Worm (Caenorhabditis elegans): ENCODE data around the gene Y80D3A.8.

Y80D3A.8 gene

DNA sequence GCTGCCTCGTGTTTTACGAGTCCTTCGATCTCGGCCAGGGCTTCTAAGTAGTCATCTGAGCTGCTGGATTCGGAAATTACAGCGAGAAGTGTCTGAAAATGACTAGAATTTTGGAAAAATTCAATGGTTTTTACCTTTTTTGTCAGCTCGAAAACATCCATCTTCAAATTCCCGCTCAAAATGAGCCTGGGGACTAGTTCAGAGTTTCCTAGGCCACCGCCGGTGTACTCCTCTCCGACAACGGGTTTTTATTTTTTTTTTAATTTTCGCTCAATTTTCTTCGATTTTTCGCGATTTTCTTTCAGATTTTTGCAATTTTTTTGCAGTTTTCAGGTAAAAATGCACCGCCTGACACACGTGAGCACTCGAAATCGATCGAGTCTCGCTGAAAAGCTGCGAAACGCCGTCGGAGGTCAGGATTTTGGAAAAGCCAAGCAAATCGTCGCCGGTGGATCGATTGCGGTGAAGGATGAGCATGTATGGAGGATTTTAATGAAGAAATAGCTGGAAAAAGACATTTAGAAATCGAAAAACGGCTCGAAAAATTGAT is 40.6 kb downstream of the Y80D3A.8 start, which contains the start of the genes mrps-35 and sws-1 (continued):
- TF ChIP-seq nfya-1 (tag; optimal IDR thresholded peaks at IDR 0.05; ENCODE audit: insufficient read depth) (peak; percentile 63), fos-1 (tag; optimal IDR thresholded peaks at IDR 0.05) (no peak), egl-5 (tag; optimal IDR thresholded peaks at IDR 0.05) (no peak), hmg-11 (tag; optimal IDR thresholded peaks at IDR 0.05) (peak; percentile 20), R02D3.7 (tag; optimal IDR thresholded peaks at IDR 0.05) (no peak), lsy-12 (tag; optimal IDR thresholded peaks at IDR 0.05) (peak; percentile 69), nhr-28 (tag; optimal IDR thresholded peaks at IDR 0.05) (no peak)

DNA sequence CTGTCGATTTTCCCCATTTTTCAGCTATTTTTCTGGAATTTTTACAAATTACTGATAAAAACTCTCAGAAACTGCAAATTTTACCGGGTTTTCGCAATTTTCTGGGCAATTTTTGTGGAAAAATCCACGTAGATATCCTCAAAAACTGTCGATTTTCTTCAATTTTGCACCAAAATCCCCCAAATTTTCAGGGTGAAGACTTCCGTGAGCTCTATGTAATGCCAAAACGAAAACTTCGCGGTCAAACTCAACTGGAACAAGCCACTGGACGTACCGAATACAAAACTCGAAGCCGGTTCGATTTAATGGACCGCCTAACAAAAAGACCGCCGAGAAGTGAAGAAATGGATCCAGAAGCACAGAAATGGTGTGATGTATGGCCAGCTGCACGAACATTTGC is 41.3 kb downstream of the Y80D3A.8 start:
- TF ChIP-seq ztf-4 (tag; optimal IDR thresholded peaks at IDR 0.05) (no peak), nhr-237 (tag; optimal IDR thresholded peaks at IDR 0.05) (no peak), nhr-11 (tag; optimal IDR thresholded peaks at IDR 0.05) (no peak)

DNA sequence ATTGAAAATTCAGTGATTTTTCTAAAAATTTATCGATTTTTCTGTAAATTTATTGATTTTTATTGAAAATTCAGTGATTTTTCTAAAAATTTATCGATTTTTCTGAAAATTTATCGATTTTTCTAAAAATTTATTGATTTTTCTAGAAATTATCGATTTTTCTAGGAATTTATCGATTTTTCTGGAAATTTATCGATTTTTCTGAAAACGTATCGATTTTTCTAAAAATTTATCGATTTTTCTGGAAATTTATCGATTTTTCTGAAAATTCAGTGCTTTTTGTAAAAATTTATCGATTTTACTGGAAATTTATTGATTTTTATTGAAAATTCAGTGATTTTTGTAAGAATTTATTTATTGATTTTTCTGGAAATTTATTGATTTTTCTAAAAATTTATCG is 44.2 kb downstream of the Y80D3A.8 start:
- peak; percentile 83 for TF ChIP-seq ceh-28 (tag; optimal IDR thresholded peaks at IDR 0.05)

DNA sequence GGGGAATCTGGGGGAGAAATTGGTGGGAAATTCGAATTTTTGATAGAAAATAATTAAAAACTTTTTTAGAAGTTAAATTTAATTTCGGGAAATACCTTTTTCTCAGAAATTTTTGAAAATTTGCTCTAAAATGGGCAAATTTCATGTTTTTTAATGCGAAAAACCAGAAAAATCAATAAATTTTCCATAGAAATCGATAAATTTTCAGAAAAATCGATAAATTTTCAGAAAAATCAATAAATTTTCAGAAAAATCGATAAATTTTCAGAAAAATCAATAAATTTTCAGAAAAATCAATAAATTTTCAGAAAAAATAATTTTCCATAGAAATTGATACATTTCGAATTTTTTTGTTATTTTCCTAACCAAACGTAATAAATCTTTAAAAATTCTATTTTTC is 45.7 kb downstream of the Y80D3A.8 start:
- TF ChIP-seq nhr-76 (tag; optimal IDR thresholded peaks at IDR 0.05) = no peak
- TF ChIP-seq mml-1 (tag; optimal IDR thresholded peaks at IDR 0.05) = no peak
- peak; percentile 90 for TF ChIP-seq ceh-28 (tag; optimal IDR thresholded peaks at IDR 0.05)
- no peak for TF ChIP-seq tbx-2 (tag; optimal IDR thresholded peaks at IDR 0.05)
- no peak for TF ChIP-seq jun-1 (tag; optimal IDR thresholded peaks at IDR 0.05)
- TF ChIP-seq ceh-16 (tag; optimal IDR thresholded peaks at IDR 0.05) = no peak
- TF ChIP-seq sea-2 (GFP tag; optimal IDR thresholded peaks at IDR 0.05) = no peak

DNA sequence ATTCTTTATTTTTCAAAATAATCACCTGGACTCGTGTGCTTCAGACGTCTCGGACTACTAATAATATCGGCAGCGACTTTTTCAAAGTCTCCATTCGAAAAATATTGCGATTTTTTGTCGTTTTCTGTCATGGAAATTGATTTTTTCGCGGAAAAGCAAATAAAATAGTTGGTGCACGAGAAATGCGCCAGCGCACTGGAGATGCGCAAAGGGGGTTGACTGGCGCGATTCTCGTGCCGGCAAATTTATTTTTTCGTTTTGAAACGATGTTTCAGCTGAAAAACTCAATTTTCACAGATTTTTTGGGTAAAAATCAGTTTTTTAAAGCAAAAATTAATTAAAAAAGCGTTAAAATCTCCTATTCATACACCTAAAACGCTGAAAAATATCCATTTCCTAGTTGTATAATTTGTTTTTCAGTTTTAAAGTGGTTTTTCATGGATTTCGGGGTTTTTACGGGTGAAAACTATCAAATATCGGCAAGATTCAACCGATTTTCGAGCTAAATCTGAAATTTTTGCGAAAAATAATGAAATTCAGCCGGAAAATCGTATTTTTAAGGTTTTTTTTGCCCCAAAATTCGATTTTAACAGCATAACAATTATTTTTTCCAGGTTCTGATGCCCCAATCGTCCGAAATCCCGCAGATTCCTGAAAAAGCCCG is 49.9 kb downstream of the Y80D3A.8 start, which contains the start of the genes reps-1 and Y39B6A.37:
Gene reps-1 (minus strand): TSS at position 263 of the 664 bp plus-strand sequence.
Gene Y39B6A.37 (plus strand): TSS at position 614 of the 664 bp plus-strand sequence.
- TF ChIP-seq elt-3 (tag; optimal IDR thresholded peaks at IDR 0.05) (no peak), ama-1 (optimal IDR thresholded peaks at IDR 0.05) (no peak), skn-1 (tag; optimal IDR thresholded peaks at IDR 0.05) (no peak), eor-1 (tag; optimal IDR thresholded peaks at IDR 0.05) (no peak), elt-1 (tag; optimal IDR thresholded peaks at IDR 0.05) (no peak), pqm-1 (tag; optimal IDR thresholded peaks at IDR 0.05) (no peak), ceh-82 (tag; optimal IDR thresholded peaks at IDR 0.05) (no peak), ceh-9 (tag; optimal IDR thresholded peaks at IDR 0.05) (no peak), daf-12 (tag; optimal IDR thresholded peaks at IDR 0.05) (no peak), aly-2 (tag; optimal IDR thresholded peaks at IDR 0.05) (no peak), nhr-43 (tag; optimal IDR thresholded peaks at IDR 0.05; ENCODE audit: poor library complexity, severe bottlenecking) (peak; percentile 38), mml-1 (tag; optimal IDR thresholded peaks at IDR 0.05) (no peak), jun-1 (tag; optimal IDR thresholded peaks at IDR 0.05) (peak; percentile 10), snpc-4 (tag; optimal IDR thresholded peaks at IDR 0.05) (no peak), tbx-2 (tag; optimal IDR thresholded peaks at IDR 0.05) (peak; percentile 35), egl-27 (tag; optimal IDR thresholded peaks at IDR 0.05) (no peak), nfya-1 (tag; optimal IDR thresholded peaks at IDR 0.05; ENCODE audit: insufficient read depth) (peak; percentile 58), R02D3.7 (tag; optimal IDR thresholded peaks at IDR 0.05) (peak; percentile 51), fkh-10 (GFP tag; optimal IDR thresholded peaks at IDR 0.05) (peak; percentile 2), fkh-2 (tag; optimal IDR thresholded peaks at IDR 0.05) (no peak), unc-62 (GFP tag; optimal IDR thresholded peaks at IDR 0.05) (no peak), ceh-16 (tag; optimal IDR thresholded peaks at IDR 0.05) (no peak), nhr-23 (tag; optimal IDR thresholded peaks at IDR 0.05) (peak; percentile 63), nhr-77 (tag; optimal IDR thresholded peaks at IDR 0.05) (no peak), nhr-67 (tag; optimal IDR thresholded peaks at IDR 0.05) (no peak), nhr-12 (tag; optimal IDR thresholded peaks at IDR 0.05) (no peak), ZK546.5 (tag; optimal IDR thresholded peaks at IDR 0.05) (no peak), mdl-1 (tag; optimal IDR thresholded peaks at IDR 0.05) (no peak), ztf-4 (tag; optimal IDR thresholded peaks at IDR 0.05) (no peak), lsy-12 (tag; optimal IDR thresholded peaks at IDR 0.05) (no peak), elt-2 (tag; optimal IDR thresholded peaks at IDR 0.05) (peak; percentile 33), nhr-28 (tag; optimal IDR thresholded peaks at IDR 0.05) (no peak), zag-1 (tag; optimal IDR thresholded peaks at IDR 0.05) (no peak), hmg-11 (tag; optimal IDR thresholded peaks at IDR 0.05) (peak; percentile 61), ztf-11 (tag; optimal IDR thresholded peaks at IDR 0.05) (no peak), fos-1 (tag; optimal IDR thresholded peaks at IDR 0.05) (no peak), unc-39 (tag; optimal IDR thresholded peaks at IDR 0.05) (no peak), nhr-237 (tag; optimal IDR thresholded peaks at IDR 0.05) (no peak), ceh-28 (tag; optimal IDR thresholded peaks at IDR 0.05) (peak; percentile 54)
